Worm (Caenorhabditis elegans) whole organism, early embryonic: ENCODE measurements around the gene dmd-7.

Experiments used
- ama-1 ChIP-seq: fragments of 150-350 bp; optimal IDR thresholded peaks from 2 replicates; lab custom pipeline; 2014
- ets-7 ChIP-seq: sonication (generic microtip); optimal IDR thresholded peaks from 2 replicates; lab custom pipeline; 2016; ENCODE audit warnings: missing genotype, missing genetic modification characterization, missing compliant biosample characterization
- sea-1 ChIP-seq: fragments of 200-800 bp; sonication (Bioruptor generic); conservative IDR thresholded peaks from 2 replicates; pipeline ENCODE4 v1.3.6; 2022; ENCODE audit warnings: missing genetic modification characterization, missing compliant biosample characterization
- tra-4 ChIP-seq: sonication (generic microtip); optimal IDR thresholded peaks from 2 replicates; lab custom pipeline; 2017; ENCODE audit warnings: missing genetic modification characterization, missing compliant biosample characterization

ce11 chrV:6247397-6247796 is 666 bp downstream of the dmd-7 start:
- no peak for TF ChIP-seq tra-4 (tag; lab: Kevin White, UChicago)
- no peak for TF ChIP-seq ama-1 (lab: Kevin White, UChicago)
- no peak for TF ChIP-seq ets-7 (tag; lab: Kevin White, UChicago)
- TF ChIP-seq sea-1 (GFP tag; lab: Robert Waterston, UW): no peak
